Fruit fly (Drosophila melanogaster): ENCODE measurements around the gene CG33630.

DNA sequence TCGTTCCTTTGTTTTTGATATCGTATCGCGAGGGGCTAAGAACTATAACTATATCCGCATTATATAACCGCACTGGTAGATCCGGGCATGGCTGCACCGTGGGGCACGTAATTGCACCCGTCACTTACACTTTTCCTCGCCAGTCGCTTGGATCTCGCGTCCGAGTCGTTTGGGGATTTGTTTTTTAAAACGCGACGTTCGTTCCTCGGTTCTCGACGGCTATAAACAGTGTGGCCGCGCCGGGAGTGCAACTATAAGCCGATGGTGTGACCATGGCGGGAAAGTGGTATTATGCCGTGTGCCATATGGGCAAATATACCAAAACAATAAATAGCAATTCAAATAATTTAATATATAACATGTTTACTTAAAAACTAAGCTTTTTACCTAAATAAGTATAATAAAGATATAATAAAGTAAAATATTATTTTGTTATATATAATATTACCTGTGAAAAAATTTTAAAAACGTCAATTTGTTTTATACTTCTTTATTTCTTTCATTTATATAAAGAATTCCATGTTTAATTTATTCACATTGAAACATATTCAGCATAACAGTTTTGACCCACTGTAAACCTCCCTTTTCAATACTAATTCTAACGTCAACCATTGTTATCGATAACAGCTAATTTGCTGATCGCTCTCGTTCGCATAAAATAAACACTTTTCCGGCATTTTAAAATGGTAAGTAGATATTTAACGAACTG lies 19.6 kb upstream of the CG33630 start, which contains the start of the genes Mical and CG3909:
- peak; percentile 42 for TF ChIP-seq ems (GFP tag; optimal IDR thresholded peaks at IDR 0.05)
- TF ChIP-seq CG6272 (GFP tag; IDR thresholded peaks at IDR 0.05) = peak; percentile 76
- peak; percentile 86 for TF ChIP-seq lmd (GFP tag; IDR thresholded peaks at IDR 0.05)

Data from whole organism, embryonic.